Worm (Caenorhabditis elegans) whole organism, midembryonic: ENCODE results near the gene C17C3.6.

ENCODE experiments used
- flt-1 ChIP-seq: fragments of 200-800 bp; sonication (Bioruptor generic); IDR thresholded peaks from 2 replicates; pipeline ENCODE4 v1.3.6; 2022; ENCODE audit warnings: missing genetic modification characterization, missing compliant biosample characterization
- klf-2 ChIP-seq: fragments of 200-800 bp; sonication (Bioruptor generic); conservative IDR thresholded peaks from 2 replicates; pipeline ENCODE4 v1.3.6; 2022; ENCODE audit warnings: missing genetic modification reagents, missing genetic modification characterization, missing compliant biosample characterization
- med-1 ChIP-seq: sonication (generic microtip); optimal IDR thresholded peaks from 2 replicates; lab custom pipeline; 2017; ENCODE audit warnings: missing genetic modification characterization, mild to moderate bottlenecking, missing compliant biosample characterization, antibody characterized with exemption, missing genetic modification reagents; ENCODE audit not compliant: insufficient read depth
- ref-1 ChIP-seq: fragments of 200-800 bp; sonication (Bioruptor generic); conservative IDR thresholded peaks from 2 replicates; pipeline ENCODE4 v1.3.6; 2022; ENCODE audit warnings: missing genetic modification reagents, missing genetic modification characterization, missing compliant biosample characterization
- tab-1 ChIP-seq: fragments of 200-800 bp; sonication (Bioruptor generic); IDR thresholded peaks from 2 replicates; pipeline ENCODE4 v1.3.6; 2022; ENCODE audit warnings: missing genetic modification characterization, missing compliant biosample characterization
- ztf-29 ChIP-seq: fragments of 200-800 bp; sonication (Bioruptor generic); IDR thresholded peaks from 2 replicates; pipeline ENCODE4 v1.3.6; 2022; ENCODE audit warnings: missing genetic modification reagents, missing genetic modification characterization, missing compliant biosample characterization

DNA sequence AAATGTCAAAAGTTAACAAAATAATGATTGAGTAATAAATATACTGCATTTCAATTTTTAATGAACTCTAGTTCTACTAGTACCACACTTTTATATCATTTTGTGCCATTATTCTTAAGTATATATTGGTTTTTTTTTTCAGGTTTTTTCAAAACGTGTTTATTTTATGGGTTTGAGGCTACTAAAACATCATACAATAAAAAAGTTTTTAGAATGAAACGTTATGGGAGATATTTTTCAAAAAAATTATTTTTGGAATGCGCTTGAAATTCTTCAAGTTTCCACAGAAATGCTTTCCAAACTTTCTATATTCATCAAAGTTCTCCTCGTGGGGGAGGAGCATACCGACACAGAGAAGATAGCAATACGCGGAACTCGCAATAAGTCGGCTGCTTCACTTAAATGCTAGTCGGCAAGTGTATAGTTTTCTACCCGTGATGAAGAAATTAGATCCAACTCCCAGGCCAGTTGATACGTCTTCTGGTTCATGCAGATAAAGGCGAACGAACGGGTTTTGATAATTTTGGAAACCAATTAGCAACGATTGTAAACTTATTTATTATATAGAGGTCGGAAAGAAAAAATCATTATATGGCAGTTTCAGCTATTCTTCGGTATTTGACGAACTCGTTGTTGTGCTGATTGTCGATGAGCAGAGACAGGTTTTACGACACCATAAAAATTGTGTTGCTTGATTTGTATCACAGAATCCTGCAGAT, 49.6 kb downstream of the C17C3.6 start, which contains the start of gene C17G10.10:
- TF ChIP-seq klf-2 (GFP tag; lab: Robert Waterston, UW) (no peak), ztf-29 (GFP tag; lab: Robert Waterston, UW) (no peak), flt-1 (GFP tag; lab: Robert Waterston, UW) (no peak), tab-1 (no peak), med-1 (no peak), ref-1 (GFP tag; lab: Robert Waterston, UW) (no peak)
